Worm (Caenorhabditis elegans): Measurements from ENCODE around the gene F21D9.11.

DNA sequence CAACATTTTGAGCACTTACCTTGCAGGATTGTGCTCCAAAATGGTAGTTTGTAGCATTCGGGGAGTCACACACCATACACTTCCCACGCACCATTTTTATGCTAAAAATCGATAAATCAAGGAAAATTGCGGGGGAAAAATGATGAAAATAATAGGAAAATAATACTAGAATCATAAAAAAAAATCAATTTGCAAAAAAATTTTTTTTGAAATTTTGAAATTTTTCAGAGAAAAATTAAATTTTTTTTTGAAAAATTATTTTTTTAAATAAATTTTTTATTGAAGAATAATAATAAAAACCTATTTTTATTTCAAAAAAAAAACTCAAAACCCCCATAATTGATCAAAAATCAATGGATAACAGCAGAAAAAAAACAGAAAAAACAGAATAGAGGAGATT is 40.1 kb upstream of the F21D9.11 start, which contains the start of gene nhr-79:
- TF ChIP-seq aly-1 (tag; optimal IDR thresholded peaks at IDR 0.05) (no peak), B0310.2 (tag; optimal IDR thresholded peaks at IDR 0.05) (no peak), ama-1 (optimal IDR thresholded peaks at IDR 0.05) (no peak)

Measured in whole organism, early embryonic.